Fruit fly (Drosophila melanogaster) whole organism, prepupa: Measurements from ENCODE around the gene CG3857.
A peak's percentile ranks its signal among the peaks of the same experiment; 100 is the strongest.

Experiments
- Blimp-1 ChIP-seq: fragments of 200-800 bp; sonication (Bioruptor generic); optimal IDR thresholded peaks from 3 replicates; lab custom pipeline; 2017; ENCODE audit warnings: missing biosample characterization, missing genetic modification characterization, mild to moderate bottlenecking, moderate library complexity, missing genetic modification reagents
- CG10631 ChIP-seq: fragments of 200-800 bp; sonication (Bioruptor generic); optimal IDR thresholded peaks from 2 replicates; lab custom pipeline; 2016; ENCODE audit warnings: missing biosample characterization, missing genetic modification characterization
- CG10669 ChIP-seq: fragments of 200-800 bp; sonication (Bioruptor generic); optimal IDR thresholded peaks from 3 replicates; lab custom pipeline; 2018; ENCODE audit warnings: missing biosample characterization, mild to moderate bottlenecking, missing genetic modification characterization, moderate library complexity
- CG11294 ChIP-seq: fragments of 200-800 bp; sonication (Bioruptor generic); IDR thresholded peaks from 2 replicates; pipeline ENCODE4 v1.3.6; 2022; ENCODE audit warnings: missing biosample characterization, missing genetic modification characterization
- CG11762 ChIP-seq: fragments of 200-800 bp; sonication (Bioruptor generic); optimal IDR thresholded peaks from 3 replicates; lab custom pipeline; 2016; ENCODE audit warnings: missing biosample characterization, missing genetic modification characterization; ENCODE audit not compliant: insufficient read depth
- CG15336 ChIP-seq: fragments of 200-800 bp; sonication (Bioruptor generic); IDR thresholded peaks from 2 replicates; pipeline ENCODE4 v1.3.6; 2022; ENCODE audit warnings: missing biosample characterization, missing genetic modification characterization
- CG16779 ChIP-seq: fragments of 200-800 bp; sonication (Bioruptor generic); optimal IDR thresholded peaks from 3 replicates; lab custom pipeline; 2017; ENCODE audit warnings: missing biosample characterization, mild to moderate bottlenecking, missing genetic modification characterization
- CG3032 ChIP-seq: fragments of 200-800 bp; optimal IDR thresholded peaks from 2 replicates; lab custom pipeline; 2019; ENCODE audit warnings: missing biosample characterization, mild to moderate bottlenecking, missing genetic modification characterization, moderate library complexity
- CG32006 ChIP-seq: fragments of 200-800 bp; sonication (Bioruptor generic); optimal IDR thresholded peaks from 3 replicates; lab custom pipeline; 2017; ENCODE audit warnings: missing biosample characterization, mild to moderate bottlenecking, missing genetic modification characterization
- CG34406 ChIP-seq: fragments of 200-800 bp; sonication (Bioruptor generic); optimal IDR thresholded peaks from 3 replicates; lab custom pipeline; 2016; ENCODE audit warnings: missing biosample characterization, missing genetic modification characterization
- CG3919 ChIP-seq: fragments of 200-800 bp; sonication (Bioruptor generic); optimal IDR thresholded peaks from 3 replicates; lab custom pipeline; 2016; ENCODE audit warnings: missing biosample characterization, missing genetic modification characterization
- CG4318 ChIP-seq: fragments of 200-800 bp; sonication (Bioruptor generic); optimal IDR thresholded peaks from 3 replicates; lab custom pipeline; 2017; ENCODE audit warnings: missing biosample characterization, mild to moderate bottlenecking, missing genetic modification characterization
- CG6163 ChIP-seq: fragments of 200-800 bp; sonication (Bioruptor generic); IDR thresholded peaks from 3 replicates; pipeline ENCODE4 v1.3.6; 2022; ENCODE audit warnings: missing biosample characterization, missing genetic modification characterization
- CG6276 ChIP-seq: fragments of 200-800 bp; sonication (Bioruptor generic); optimal IDR thresholded peaks from 2 replicates; lab custom pipeline; 2017; ENCODE audit warnings: missing biosample characterization, mild to moderate bottlenecking, missing genetic modification characterization
- CG6792 ChIP-seq: fragments of 200-800 bp; sonication (Bioruptor generic); optimal IDR thresholded peaks from 3 replicates; lab custom pipeline; 2016; ENCODE audit warnings: missing biosample characterization, missing genetic modification characterization
- CG6808 ChIP-seq: fragments of 200-800 bp; sonication (Bioruptor generic); optimal IDR thresholded peaks from 3 replicates; lab custom pipeline; 2017; ENCODE audit warnings: missing biosample characterization, missing genetic modification characterization, mild to moderate bottlenecking, moderate library complexity, missing genetic modification reagents
- CG6854 ChIP-seq: fragments of 200-800 bp; sonication (Bioruptor generic); optimal IDR thresholded peaks from 2 replicates; lab custom pipeline; 2017; ENCODE audit warnings: missing biosample characterization, mild to moderate bottlenecking, missing genetic modification characterization
- CG7368 ChIP-seq: fragments of 200-800 bp; sonication (Bioruptor generic); optimal IDR thresholded peaks from 3 replicates; lab custom pipeline; 2016; ENCODE audit warnings: missing biosample characterization, missing genetic modification characterization
- CG8119 ChIP-seq: fragments of 200-800 bp; sonication (Bioruptor generic); IDR thresholded peaks from 3 replicates; pipeline ENCODE4 v1.3.6; 2022; ENCODE audit warnings: missing biosample characterization, missing genetic modification characterization
- CG9139 ChIP-seq: fragments of 200-800 bp; sonication (Bioruptor generic); optimal IDR thresholded peaks from 3 replicates; lab custom pipeline; 2017; ENCODE audit warnings: missing biosample characterization, mild to moderate bottlenecking, missing genetic modification characterization
- Eip75B ChIP-seq: fragments of 200-800 bp; sonication (Bioruptor generic); optimal IDR thresholded peaks from 3 replicates; lab custom pipeline; 2016; ENCODE audit warnings: missing biosample characterization, missing genetic modification characterization
- Eip78C ChIP-seq: fragments of 200-800 bp; sonication (Bioruptor generic); peaks from one replicate; lab custom pipeline; 2016; ENCODE audit warnings: missing biosample characterization, missing genetic modification characterization
- Eip93F ChIP-seq: fragments of 200-800 bp; sonication (Bioruptor generic); optimal IDR thresholded peaks from 2 replicates; lab custom pipeline; 2016; ENCODE audit warnings: missing biosample characterization, mild to moderate bottlenecking, missing genetic modification characterization
- Ets96B ChIP-seq: fragments of 200-800 bp; optimal IDR thresholded peaks from 2 replicates; lab custom pipeline; 2019; ENCODE audit warnings: missing biosample characterization, mild to moderate bottlenecking, missing genetic modification characterization, moderate library complexity
- Gug ChIP-seq: fragments of 200-800 bp; sonication (Bioruptor generic); IDR thresholded peaks from 2 replicates; pipeline ENCODE4 v1.3.6; 2022; ENCODE audit warnings: missing biosample characterization, missing genetic modification characterization
- Hr38 ChIP-seq: sonication (Bioruptor generic); optimal IDR thresholded peaks from 2 replicates; lab custom pipeline; 2016; ENCODE audit warnings: missing biosample characterization, missing genetic modification characterization
- Hr39 ChIP-seq: fragments of 200-800 bp; sonication (Bioruptor generic); optimal IDR thresholded peaks from 2 replicates; lab custom pipeline; 2016; ENCODE audit warnings: missing biosample characterization, missing genetic modification characterization
- Hr4 ChIP-seq: fragments of 200-800 bp; sonication (Bioruptor generic); optimal IDR thresholded peaks from 3 replicates; lab custom pipeline; 2016; ENCODE audit warnings: missing biosample characterization, missing genetic modification characterization
- Lpt ChIP-seq: fragments of 200-800 bp; sonication (Bioruptor generic); optimal IDR thresholded peaks from 3 replicates; lab custom pipeline; 2016; ENCODE audit warnings: missing biosample characterization, missing genetic modification characterization
- OdsH ChIP-seq: fragments of 200-800 bp; sonication (Bioruptor generic); optimal IDR thresholded peaks from 3 replicates; lab custom pipeline; 2016; ENCODE audit warnings: missing biosample characterization, missing genetic modification characterization
- Sox14 ChIP-seq: fragments of 200-800 bp; sonication (Bioruptor generic); optimal IDR thresholded peaks from 3 replicates; lab custom pipeline; 2016; ENCODE audit warnings: missing biosample characterization, missing genetic modification characterization
- achi ChIP-seq: fragments of 200-800 bp; sonication (Bioruptor generic); optimal IDR thresholded peaks from 3 replicates; lab custom pipeline; 2016; ENCODE audit warnings: missing biosample characterization, missing genetic modification characterization
- acj6 ChIP-seq: fragments of 200-800 bp; sonication (Bioruptor generic); optimal IDR thresholded peaks from 3 replicates; lab custom pipeline; 2016; ENCODE audit warnings: missing biosample characterization, missing genetic modification characterization
- cyc ChIP-seq: fragments of 200-800 bp; sonication (Bioruptor generic); optimal IDR thresholded peaks from 3 replicates; lab custom pipeline; 2016; ENCODE audit warnings: missing biosample characterization, missing genetic modification characterization
- dac ChIP-seq: fragments of 200-800 bp; sonication (Bioruptor generic); optimal IDR thresholded peaks from 2 replicates; lab custom pipeline; 2017; ENCODE audit warnings: missing biosample characterization, mild to moderate bottlenecking, missing genetic modification characterization
- dsx ChIP-seq: fragments of 200-800 bp; optimal IDR thresholded peaks from 3 replicates; lab custom pipeline; 2019; ENCODE audit warnings: missing biosample characterization, mild to moderate bottlenecking, missing genetic modification characterization, moderate library complexity; ENCODE audit not compliant: poor library complexity, severe bottlenecking
- eg ChIP-seq: fragments of 200-800 bp; sonication (Bioruptor generic); IDR thresholded peaks from 3 replicates; pipeline ENCODE4 v1.3.6; 2022; ENCODE audit warnings: missing biosample characterization, missing genetic modification characterization
- esn ChIP-seq: fragments of 200-800 bp; sonication (Bioruptor generic); optimal IDR thresholded peaks from 2 replicates; lab custom pipeline; 2016; ENCODE audit warnings: missing biosample characterization, mild to moderate bottlenecking, missing genetic modification characterization, moderate library complexity
- lz ChIP-seq: fragments of 200-800 bp; sonication (Bioruptor generic); optimal IDR thresholded peaks from 3 replicates; lab custom pipeline; 2016; ENCODE audit warnings: missing biosample characterization, missing genetic modification characterization
- net ChIP-seq: fragments of 200-800 bp; sonication (Bioruptor generic); optimal IDR thresholded peaks from 3 replicates; lab custom pipeline; 2016; ENCODE audit warnings: missing biosample characterization, missing genetic modification characterization
- pdm3 ChIP-seq: fragments of 200-800 bp; sonication (Bioruptor generic); optimal IDR thresholded peaks from 3 replicates; lab custom pipeline; 2016; ENCODE audit warnings: missing biosample characterization, missing genetic modification characterization
- salr ChIP-seq, 2 experiments: fragments of 200-800 bp; sonication (Bioruptor generic); optimal IDR thresholded peaks; 3 replicates each; lab custom pipeline; 2016 to 2018; ENCODE audit warnings: missing biosample characterization in 2 of 2, missing genetic modification characterization in 2 of 2, mild to moderate bottlenecking in 1 of 2
- spab ChIP-seq: fragments of 200-800 bp; sonication (Bioruptor generic); optimal IDR thresholded peaks from 2 replicates; lab custom pipeline; 2017; ENCODE audit warnings: missing biosample characterization, mild to moderate bottlenecking, missing genetic modification characterization, missing genetic modification reagents
- ss ChIP-seq, 2 experiments: fragments of 200-800 bp; sonication (Bioruptor generic); optimal IDR thresholded peaks; 2 replicates in 1 of 2; 3 replicates in 1 of 2; lab custom pipeline; 2017 to 2018; ENCODE audit warnings: mild to moderate bottlenecking in 2 of 2, missing biosample characterization in 2 of 2, missing genetic modification characterization in 2 of 2, moderate library complexity in 1 of 2

Gene CG3857

DNA sequence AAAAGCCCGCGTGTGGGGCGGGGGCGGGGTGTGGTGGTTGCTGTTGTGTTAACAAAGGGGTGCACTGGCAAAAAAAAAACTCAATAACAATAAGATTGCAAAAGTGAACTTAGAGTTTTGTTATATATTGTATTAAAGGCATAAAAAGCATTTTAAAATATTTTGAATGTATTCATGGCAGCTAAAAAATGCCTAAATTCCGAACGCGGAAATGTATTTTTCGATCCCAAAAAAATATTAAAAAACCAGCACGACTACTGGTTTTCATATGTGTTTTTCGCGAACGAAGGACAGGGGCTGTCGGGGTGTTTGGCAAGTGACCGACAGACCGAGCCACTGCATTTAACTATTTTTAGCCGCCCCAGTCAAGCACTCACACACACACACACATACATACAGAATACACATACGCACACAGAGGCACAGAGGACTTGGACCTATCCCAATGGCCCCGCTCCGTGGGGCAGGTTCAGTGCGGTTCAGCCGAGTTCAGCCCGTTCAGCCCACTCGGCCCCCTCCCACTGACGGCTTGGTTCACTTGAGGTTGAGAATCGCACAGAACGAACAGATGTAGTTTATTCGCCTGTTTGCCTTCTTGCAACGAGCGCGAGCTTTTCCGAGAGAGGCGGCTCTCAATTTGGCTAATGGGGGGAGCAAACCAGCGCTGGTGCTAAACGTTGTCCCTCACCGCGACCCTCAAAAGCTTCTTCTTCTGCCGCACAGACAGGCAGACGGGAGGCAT is 27.1 kb upstream of the CG3857 start (continued):
- TF ChIP-seq achi (peak; percentile 44), Eip93F (GFP tag; lab: Kevin White, UChicago) (no peak), CG34406 (peak; percentile 15), cyc (GFP tag; lab: Kevin White, UChicago) (no peak), CG6792 (GFP tag; lab: Kevin White, UChicago) (peak; percentile 11), CG3032 (tag; lab: Kevin White, UChicago) (no peak), Eip75B (GFP tag; lab: Kevin White, UChicago) (no peak), Hr38 (no peak), CG4318 (GFP tag; lab: Kevin White, UChicago) (peak; percentile 63), salr (GFP tag; optimal IDR thresholded peaks at IDR 0.05; lab: Kevin White, UChicago) (peak in 1 of 2 experiments; percentile 3), CG6276 (GFP tag; lab: Kevin White, UChicago) (peak; percentile 62), dsx (GFP tag; lab: Kevin White, UChicago) (no peak), pdm3 (peak; percentile 22), CG11762 (no peak), Sox14 (GFP tag; lab: Kevin White, UChicago) (peak; percentile 20), CG6854 (GFP tag; lab: Kevin White, UChicago) (no peak), lz (GFP tag; lab: Kevin White, UChicago) (no peak), CG11294 (GFP tag; lab: Robert Waterston, UW) (peak; percentile 44; the same call in 1 of the 2 replicates), CG3919 (GFP tag; lab: Kevin White, UChicago) (peak; percentile 26), ss (GFP tag; optimal IDR thresholded peaks at IDR 0.05; lab: Kevin White, UChicago) (peak in 1 of 2 experiments; percentile 27), CG9139 (no peak), CG10669 (no peak), CG10631 (GFP tag; lab: Kevin White, UChicago) (peak; percentile 43), CG6808 (GFP tag; lab: Kevin White, UChicago) (no peak)
- TF ChIP-seq, all 60 proteins: peak for 28

DNA sequence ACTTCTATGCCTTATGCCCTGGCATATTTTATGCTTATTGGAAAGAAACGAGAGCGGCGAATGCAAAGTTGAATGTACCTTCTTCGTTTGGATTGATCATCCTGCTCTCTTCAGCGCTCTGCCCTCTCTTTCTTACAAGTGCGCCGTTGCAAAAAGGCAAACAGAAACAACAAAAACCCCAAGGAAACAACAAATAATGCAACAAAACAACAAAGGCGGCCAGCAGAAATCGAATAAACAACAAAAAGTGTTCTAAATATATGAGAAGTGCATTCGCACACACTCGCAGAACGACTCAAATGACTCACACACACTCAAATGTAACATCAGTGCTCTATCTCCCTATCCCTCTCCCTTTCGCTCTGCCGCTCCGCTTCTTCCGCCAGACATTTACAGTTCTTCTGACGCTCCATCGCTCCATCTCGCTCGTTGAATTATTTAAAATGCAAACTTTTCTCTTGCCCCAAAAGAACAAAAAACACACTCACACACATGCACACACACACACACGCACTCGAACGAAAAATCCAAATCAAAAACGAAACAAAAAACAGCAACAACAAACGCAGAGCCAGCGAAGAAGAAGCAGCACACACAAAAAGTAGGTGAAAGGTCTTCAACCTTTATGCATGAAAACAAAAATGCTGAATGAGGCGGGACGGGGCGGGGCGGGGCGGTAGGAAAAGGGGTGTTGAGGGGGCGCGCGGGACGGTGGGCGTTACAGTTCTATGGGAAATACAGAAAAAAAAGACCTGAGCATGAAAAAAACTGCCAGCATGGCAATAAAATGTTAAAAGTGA is 26.3 kb upstream of the CG3857 start:
- TF ChIP-seq CG15336 (peak; percentile 69), CG6163 (GFP tag; lab: Robert Waterston, UW) (peak; percentile 72), OdsH (GFP tag; lab: Kevin White, UChicago) (peak; percentile 6), acj6 (GFP tag; lab: Kevin White, UChicago) (no peak), CG3919 (GFP tag; lab: Kevin White, UChicago) (no peak), CG6276 (GFP tag; lab: Kevin White, UChicago) (peak; percentile 87), dac (GFP tag; lab: Kevin White, UChicago) (peak; percentile 23), CG11294 (GFP tag; lab: Robert Waterston, UW) (peak; percentile 35; the same call in 1 of the 2 replicates), Sox14 (GFP tag; lab: Kevin White, UChicago) (peak; percentile 41), Gug (GFP tag; lab: Robert Waterston, UW) (0 out of 2 replicates have a peak, but pooled peaks have one; percentile 21), Hr39 (GFP tag; lab: Kevin White, UChicago) (no peak), ss (GFP tag; optimal IDR thresholded peaks at IDR 0.05; lab: Kevin White, UChicago) (peak in 1 of 2 experiments; percentile 29), Ets96B (tag; lab: Kevin White, UChicago) (peak; percentile 11), pdm3 (no peak), CG8119 (GFP tag; lab: Robert Waterston, UW) (peak; percentile 72), lz (GFP tag; lab: Kevin White, UChicago) (no peak), CG32006 (peak; percentile 56), dsx (GFP tag; lab: Kevin White, UChicago) (no peak), Hr4 (GFP tag; lab: Kevin White, UChicago) (peak; percentile 25), net (GFP tag; lab: Kevin White, UChicago) (peak; percentile 14), CG6808 (GFP tag; lab: Kevin White, UChicago) (peak; percentile 25), CG10669 (no peak), spab (GFP tag; lab: Kevin White, UChicago) (no peak), esn (GFP tag; lab: Kevin White, UChicago) (no peak), Eip78C (GFP tag; lab: Kevin White, UChicago) (peak; percentile 68), achi (no peak), CG16779 (tag; lab: Kevin White, UChicago) (peak; percentile 19), Blimp-1 (GFP tag; lab: Kevin White, UChicago) (peak; percentile 20), CG4318 (GFP tag; lab: Kevin White, UChicago) (no peak), eg (GFP tag; lab: Robert Waterston, UW) (peak; percentile 87), Lpt (peak; percentile 64), Hr38 (no peak), salr (GFP tag; optimal IDR thresholded peaks at IDR 0.05; lab: Kevin White, UChicago) (peak in 1 of 2 experiments; percentile 12), CG7368 (no peak)
- TF ChIP-seq, all 60 proteins: peak for 21
